In the genomic region with DNA sequence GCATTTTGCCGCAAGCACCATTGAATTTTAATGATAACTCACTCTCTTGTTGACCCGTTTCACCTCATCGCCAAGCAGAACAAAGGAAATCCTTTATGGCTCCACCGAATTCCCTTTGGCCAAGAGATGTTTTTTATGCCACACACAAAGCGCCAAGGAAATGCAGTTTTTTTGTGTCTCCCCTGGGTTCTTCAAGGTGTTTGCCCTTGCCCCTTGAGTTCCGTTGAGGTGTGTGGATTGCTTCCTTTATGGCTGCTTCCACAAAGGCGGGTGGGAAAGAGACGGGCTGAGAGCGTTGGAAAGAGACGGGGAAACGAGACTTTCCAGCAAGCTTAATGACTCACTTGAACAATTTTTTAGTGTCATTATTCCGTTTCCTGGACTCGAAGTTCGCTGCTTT, we compare ENCODE assay signal across 3 fruit fly cellular contexts.
TF ChIP-seq lines count a peak whose summit lies in the region.

No protein-coding gene starts in this region.

- TF ChIP-seq CTCF in whole organism, embryonic (GFP tag; optimal IDR thresholded peaks at IDR 0.05; lab: Kevin White, UChicago): no peak

TF ChIP-seq in whole organism, embryonic, 481 proteins besides CTCF, POLR2A, EP300 and RAD21:
- peak; percentile 88 for TF ChIP-seq Ets65A (GFP tag; lab: Kevin White, UChicago)
- no peak for TF ChIP-seq hbn (GFP tag; IDR thresholded peaks at IDR 0.05; lab: Robert Waterston, UW; ENCODE audit: partially characterized antibody)
- TF ChIP-seq Neu2 (GFP tag; optimal IDR thresholded peaks at IDR 0.05; lab: Kevin White, UChicago; ENCODE audit: borderline replicate concordance): no peak

TF ChIP-seq in whole organism, prepupa, 60 proteins besides CTCF, POLR2A, EP300 and RAD21:
- no peak for TF ChIP-seq pdm3 (GFP tag; optimal IDR thresholded peaks at IDR 0.05; lab: Kevin White, UChicago)
- TF ChIP-seq Sox14 (GFP tag; optimal IDR thresholded peaks at IDR 0.05; lab: Kevin White, UChicago): peak; percentile 75
- TF ChIP-seq svp (GFP tag; lab: Kevin White, UChicago): peak; percentile 30
- TF ChIP-seq topi (GFP tag; optimal IDR thresholded peaks at IDR 0.05; lab: Kevin White, UChicago): no peak
TF ChIP-seq in whole organism, prepupa: peak in this region for 2.

TF ChIP-seq in whole organism, pupa, 21 proteins besides CTCF, POLR2A, EP300 and RAD21:
- TF ChIP-seq rn (GFP tag; IDR thresholded peaks at IDR 0.05; lab: Robert Waterston, UW): no peak
- TF ChIP-seq CG4496 (GFP tag; IDR thresholded peaks at IDR 0.05; lab: Robert Waterston, UW): no peak
- peak; percentile 28 for TF ChIP-seq EcR (GFP tag; optimal IDR thresholded peaks at IDR 0.05; lab: Kevin White, UChicago)
